Worm (Caenorhabditis elegans) whole organism, early embryonic: ENCODE measurements around the gene K02E10.5.
A peak's percentile ranks its signal among the peaks of the same experiment; 100 is the strongest.

Experiments used
- B0310.2 ChIP-seq: sonication (generic microtip); optimal IDR thresholded peaks from 2 replicates; lab custom pipeline; 2016; ENCODE audit warnings: mild to moderate bottlenecking, missing genetic modification characterization, missing compliant biosample characterization
- F13C5.2 ChIP-seq: sonication (generic microtip); optimal IDR thresholded peaks from 2 replicates; lab custom pipeline; 2017; ENCODE audit warnings: mild to moderate bottlenecking, missing genetic modification characterization, inconsistent platforms, missing compliant biosample characterization
- aly-1 ChIP-seq: sonication (generic microtip); optimal IDR thresholded peaks from 2 replicates; lab custom pipeline; 2016; ENCODE audit warnings: missing genetic modification characterization, missing compliant biosample characterization
- ama-1 ChIP-seq: fragments of 150-350 bp; optimal IDR thresholded peaks from 2 replicates; lab custom pipeline; 2014
- ceh-13 ChIP-seq: fragments of 200-800 bp; sonication (Bioruptor generic); optimal IDR thresholded peaks from 2 replicates; lab custom pipeline; 2018; ENCODE audit warnings: mild to moderate bottlenecking, missing genetic modification characterization, missing compliant biosample characterization
- ceh-36 ChIP-seq: sonication (generic microtip); optimal IDR thresholded peaks from 2 replicates; lab custom pipeline; 2016; ENCODE audit warnings: missing genetic modification characterization, inconsistent platforms, missing compliant biosample characterization
- ets-7 ChIP-seq: sonication (generic microtip); optimal IDR thresholded peaks from 2 replicates; lab custom pipeline; 2016; ENCODE audit warnings: missing genotype, missing genetic modification characterization, missing compliant biosample characterization
- flt-1 ChIP-seq: fragments of 200-800 bp; sonication (Bioruptor generic); IDR thresholded peaks from 2 replicates; pipeline ENCODE4 v1.3.6; 2022; ENCODE audit warnings: missing genetic modification characterization, missing compliant biosample characterization
- hmbx-1 ChIP-seq: sonication (generic microtip); optimal IDR thresholded peaks from 2 replicates; lab custom pipeline; 2016; ENCODE audit warnings: mild to moderate bottlenecking, missing genetic modification characterization, missing compliant biosample characterization
- hmg-4 ChIP-seq: fragments of 200-800 bp; sonication (Bioruptor generic); optimal IDR thresholded peaks from 2 replicates; lab custom pipeline; 2018; ENCODE audit warnings: mild to moderate bottlenecking, missing genetic modification characterization, missing compliant biosample characterization
- hnd-1 ChIP-seq: sonication (generic microtip); optimal IDR thresholded peaks from 2 replicates; lab custom pipeline; 2016; ENCODE audit warnings: missing genetic modification characterization, missing compliant biosample characterization
- pes-1 ChIP-seq: fragments of 200-800 bp; sonication (Bioruptor generic); IDR thresholded peaks from 2 replicates; pipeline ENCODE4 v1.3.6; 2022; ENCODE audit warnings: missing genetic modification reagents, missing genetic modification characterization, missing compliant biosample characterization
- scrt-1 ChIP-seq: fragments of 200-800 bp; sonication (Bioruptor generic); IDR thresholded peaks from 2 replicates; pipeline ENCODE4 v1.3.6; 2022; ENCODE audit warnings: missing genetic modification characterization, missing compliant biosample characterization
- sea-1 ChIP-seq: fragments of 200-800 bp; sonication (Bioruptor generic); conservative IDR thresholded peaks from 2 replicates; pipeline ENCODE4 v1.3.6; 2022; ENCODE audit warnings: missing genetic modification characterization, missing compliant biosample characterization
- tbx-11 ChIP-seq: fragments of 200-800 bp; sonication (Bioruptor generic); IDR thresholded peaks from 2 replicates; pipeline ENCODE4 v1.3.6; 2022; ENCODE audit warnings: missing genetic modification characterization, missing compliant biosample characterization
- tbx-37 ChIP-seq: fragments of 200-800 bp; sonication (Bioruptor generic); conservative IDR thresholded peaks from 2 replicates; pipeline ENCODE4 v1.3.6; 2022; ENCODE audit warnings: missing genetic modification reagents, missing genetic modification characterization, missing compliant biosample characterization
- tra-4 ChIP-seq: sonication (generic microtip); optimal IDR thresholded peaks from 2 replicates; lab custom pipeline; 2017; ENCODE audit warnings: missing genetic modification characterization, missing compliant biosample characterization

Gene K02E10.5

ce11 chrX:2488526-2489098 is 9.9 kb upstream of the K02E10.5 start, which contains the start of gene hid-1:
TSS of gene hid-1 (plus strand) at chrX:2489048.
- TF ChIP-seq hmg-4 (peak; percentile 41), B0310.2 (tag; lab: Kevin White, UChicago) (peak; percentile 4), pes-1 (GFP tag; lab: Robert Waterston, UW) (0 out of 2 replicates have a peak, but pooled peaks have one; percentile 12), scrt-1 (GFP tag; lab: Robert Waterston, UW) (no peak)

ce11 chrX:2483078-2483477 is 4.4 kb upstream of the K02E10.5 start, which contains the start of gene K02E10.4:
TSS of gene K02E10.4 (plus strand) at chrX:2483263.
- TF ChIP-seq pes-1 (GFP tag; lab: Robert Waterston, UW) = no peak

ce11 chrX:2482622-2483021 is 3.9 kb upstream of the K02E10.5 start, which contains the start of gene K02E10.6:
TSS of gene K02E10.6 (minus strand) at chrX:2482770.
- TF ChIP-seq F13C5.2 (tag; lab: Kevin White, UChicago) (no peak), ceh-36 (tag; lab: Kevin White, UChicago) (no peak), ceh-13 (GFP tag; lab: Kevin White, UChicago) (no peak), tbx-11 (GFP tag; lab: Robert Waterston, UW) (no peak), ets-7 (no peak), tra-4 (tag; lab: Kevin White, UChicago) (no peak), hmbx-1 (tag; lab: Kevin White, UChicago) (no peak), aly-1 (tag; lab: Kevin White, UChicago) (no peak), scrt-1 (GFP tag; lab: Robert Waterston, UW) (no peak), pes-1 (GFP tag; lab: Robert Waterston, UW) (no peak), sea-1 (no peak), ama-1 (no peak), flt-1 (GFP tag; lab: Robert Waterston, UW) (no peak), tbx-37 (GFP tag; lab: Robert Waterston, UW) (no peak), B0310.2 (tag; lab: Kevin White, UChicago) (no peak), hnd-1 (tag; lab: Kevin White, UChicago) (no peak), hmg-4 (no peak)

- TF ChIP-seq ets-7 = no peak
- no peak for TF ChIP-seq B0310.2 (tag; lab: Kevin White, UChicago)
- TF ChIP-seq tra-4 (tag; lab: Kevin White, UChicago) = no peak
- no peak for TF ChIP-seq flt-1 (GFP tag; lab: Robert Waterston, UW)
- TF ChIP-seq tbx-37 (GFP tag; lab: Robert Waterston, UW) = no peak
- no peak for TF ChIP-seq ceh-13 (GFP tag; lab: Kevin White, UChicago)
- no peak for TF ChIP-seq tbx-11 (GFP tag; lab: Robert Waterston, UW)
- TF ChIP-seq hmbx-1 (tag; lab: Kevin White, UChicago) = no peak
- TF ChIP-seq pes-1 (GFP tag; lab: Robert Waterston, UW) = no peak
- TF ChIP-seq hmg-4 = no peak
- no peak for TF ChIP-seq aly-1 (tag; lab: Kevin White, UChicago)
- TF ChIP-seq ama-1 = no peak
- TF ChIP-seq hnd-1 (tag; lab: Kevin White, UChicago) = no peak
- TF ChIP-seq sea-1 = no peak
- TF ChIP-seq F13C5.2 (tag; lab: Kevin White, UChicago) = no peak
- no peak for TF ChIP-seq scrt-1 (GFP tag; lab: Robert Waterston, UW)
- no peak for TF ChIP-seq ceh-36 (tag; lab: Kevin White, UChicago)
These were observed 2.9 kb downstream of the K02E10.5 start, which contains the start of gene R04B3.3 for ce11 chrX:2475873-2476272. TSS of gene R04B3.3 (minus strand) at chrX:2475973.

ce11 chrX:2473618-2474017 is 5.1 kb downstream of the K02E10.5 start, which contains the start of gene R04B3.2:
TSS of gene R04B3.2 (minus strand) at chrX:2473718.
- TF ChIP-seq pes-1 (GFP tag; lab: Robert Waterston, UW) = no peak
- TF ChIP-seq ceh-13 (GFP tag; lab: Kevin White, UChicago) = no peak
- TF ChIP-seq tra-4 (tag; lab: Kevin White, UChicago) = no peak
- TF ChIP-seq hmbx-1 (tag; lab: Kevin White, UChicago) = no peak
- no peak for TF ChIP-seq tbx-11 (GFP tag; lab: Robert Waterston, UW)
- no peak for TF ChIP-seq aly-1 (tag; lab: Kevin White, UChicago)
- no peak for TF ChIP-seq ceh-36 (tag; lab: Kevin White, UChicago)
- no peak for TF ChIP-seq hnd-1 (tag; lab: Kevin White, UChicago)
- no peak for TF ChIP-seq flt-1 (GFP tag; lab: Robert Waterston, UW)
- no peak for TF ChIP-seq B0310.2 (tag; lab: Kevin White, UChicago)
- TF ChIP-seq hmg-4 = no peak
- TF ChIP-seq ets-7 = no peak
- TF ChIP-seq tbx-37 (GFP tag; lab: Robert Waterston, UW) = no peak
- TF ChIP-seq F13C5.2 (tag; lab: Kevin White, UChicago) = no peak
- no peak for TF ChIP-seq sea-1
- no peak for TF ChIP-seq scrt-1 (GFP tag; lab: Robert Waterston, UW)

ce11 chrX:2471303-2471702 is 7.4 kb downstream of the K02E10.5 start, which contains the start of gene R04B3.1:
TSS of gene R04B3.1 (minus strand) at chrX:2471403.
- TF ChIP-seq tra-4 (tag; lab: Kevin White, UChicago) (no peak), ets-7 (no peak), F13C5.2 (tag; lab: Kevin White, UChicago) (no peak), tbx-11 (GFP tag; lab: Robert Waterston, UW) (no peak), hmbx-1 (tag; lab: Kevin White, UChicago) (no peak), pes-1 (GFP tag; lab: Robert Waterston, UW) (no peak), tbx-37 (GFP tag; lab: Robert Waterston, UW) (no peak), scrt-1 (GFP tag; lab: Robert Waterston, UW) (no peak), aly-1 (tag; lab: Kevin White, UChicago) (no peak), flt-1 (GFP tag; lab: Robert Waterston, UW) (no peak), hmg-4 (no peak), B0310.2 (tag; lab: Kevin White, UChicago) (no peak), ceh-36 (tag; lab: Kevin White, UChicago) (no peak), ceh-13 (GFP tag; lab: Kevin White, UChicago) (no peak), ama-1 (no peak), sea-1 (no peak), hnd-1 (tag; lab: Kevin White, UChicago) (no peak)

ce11 chrX:2464064-2464463 is 14.7 kb downstream of the K02E10.5 start:
- TF ChIP-seq sea-1 = no peak
- no peak for TF ChIP-seq scrt-1 (GFP tag; lab: Robert Waterston, UW)
- TF ChIP-seq ama-1 = no peak
